Fruit fly (Drosophila melanogaster) whole organism, embryonic: Measurements from ENCODE around the gene CG15717.
A peak's percentile ranks its signal among the peaks of the same experiment; 100 is the strongest.

Experiments used
- CG10543 ChIP-seq: fragments of 200-800 bp; sonication (Bioruptor generic); optimal IDR thresholded peaks from 3 replicates; lab custom pipeline; 2017; ENCODE audit warnings: missing biosample characterization, mild to moderate bottlenecking, missing genetic modification characterization, moderate library complexity
- CG10565 ChIP-seq: fragments of 200-800 bp; sonication (Bioruptor generic); optimal IDR thresholded peaks from 3 replicates; lab custom pipeline; 2016; ENCODE audit warnings: missing biosample characterization, mild to moderate bottlenecking, missing genetic modification characterization
- CG11247 ChIP-seq: fragments of 200-800 bp; sonication (Bioruptor generic); IDR thresholded peaks from 2 replicates; pipeline ENCODE4 v1.3.6; 2022; ENCODE audit warnings: missing biosample characterization, missing genetic modification characterization
- CG12942 ChIP-seq: fragments of 200-800 bp; sonication (Bioruptor generic); optimal IDR thresholded peaks from 3 replicates; lab custom pipeline; 2016; ENCODE audit warnings: missing biosample characterization, missing genetic modification characterization
- CG13894 ChIP-seq: fragments of 200-800 bp; sonication (Bioruptor generic); optimal IDR thresholded peaks from 3 replicates; lab custom pipeline; 2018; ENCODE audit warnings: missing biosample characterization, mild to moderate bottlenecking, missing genetic modification characterization, moderate library complexity
- CG14014 ChIP-seq: fragments of 200-800 bp; sonication (Bioruptor generic); IDR thresholded peaks from 2 replicates; pipeline ENCODE4 v1.3.6; 2022; ENCODE audit warnings: missing biosample characterization, missing genetic modification characterization
- CG14050 ChIP-seq: fragments of 200-800 bp; sonication (Bioruptor generic); IDR thresholded peaks from 3 replicates; pipeline ENCODE4 v1.3.6; 2022; ENCODE audit warnings: missing biosample characterization, missing genetic modification characterization
- CG15269 ChIP-seq: fragments of 200-800 bp; sonication (Bioruptor generic); optimal IDR thresholded peaks from 2 replicates; lab custom pipeline; 2018; ENCODE audit warnings: missing biosample characterization, mild to moderate bottlenecking, missing genetic modification characterization, moderate library complexity
- CG15514 ChIP-seq: fragments of 200-800 bp; sonication (Bioruptor generic); optimal IDR thresholded peaks from 3 replicates; lab custom pipeline; 2017; ENCODE audit warnings: missing biosample characterization, missing genetic modification characterization, mild to moderate bottlenecking, moderate library complexity, missing genetic modification reagents
- CG18619 ChIP-seq: fragments of 200-800 bp; sonication (Bioruptor generic); optimal IDR thresholded peaks from 3 replicates; lab custom pipeline; 2017; ENCODE audit warnings: missing biosample characterization, mild to moderate bottlenecking, missing genetic modification characterization
- CG2199 ChIP-seq: fragments of 200-800 bp; sonication (Bioruptor generic); IDR thresholded peaks from 3 replicates; pipeline ENCODE4 v1.3.6; 2022; ENCODE audit warnings: missing biosample characterization, missing genetic modification characterization
- CG31224 ChIP-seq: fragments of 200-800 bp; sonication (Bioruptor generic); IDR thresholded peaks from 2 replicates; pipeline ENCODE4 v1.3.6; 2022; ENCODE audit warnings: missing biosample characterization, missing genetic modification characterization
- CG32532 ChIP-seq: fragments of 200-800 bp; sonication (Bioruptor generic); IDR thresholded peaks from 2 replicates; pipeline ENCODE4 v1.3.6; 2022; ENCODE audit warnings: missing biosample characterization, missing genetic modification characterization
- CG34422 ChIP-seq: fragments of 200-800 bp; sonication (Bioruptor generic); IDR thresholded peaks from 3 replicates; pipeline ENCODE4 v1.3.6; 2022; ENCODE audit warnings: missing biosample characterization, missing genetic modification characterization
- CG4617 ChIP-seq: fragments of 200-800 bp; sonication (Bioruptor generic); optimal IDR thresholded peaks from 3 replicates; lab custom pipeline; 2016; ENCODE audit warnings: missing biosample characterization, missing genetic modification characterization, borderline replicate concordance
- CG5953 ChIP-seq: fragments of 200-800 bp; sonication (Bioruptor generic); IDR thresholded peaks from 2 replicates; pipeline ENCODE4 v1.3.6; 2022; ENCODE audit warnings: missing biosample characterization, missing genetic modification characterization
- CG6813 ChIP-seq: fragments of 200-800 bp; sonication (Bioruptor generic); optimal IDR thresholded peaks from 2 replicates; lab custom pipeline; 2017; ENCODE audit warnings: missing biosample characterization, missing genetic modification characterization, mild to moderate bottlenecking, moderate library complexity, missing genetic modification reagents
- CG6854 ChIP-seq: fragments of 200-800 bp; sonication (Bioruptor generic); optimal IDR thresholded peaks from 3 replicates; lab custom pipeline; 2017; ENCODE audit warnings: missing biosample characterization, mild to moderate bottlenecking, missing genetic modification characterization
- CG7556 ChIP-seq: fragments of 200-800 bp; sonication (Bioruptor generic); optimal IDR thresholded peaks from 2 replicates; lab custom pipeline; 2017; ENCODE audit warnings: missing biosample characterization, mild to moderate bottlenecking, missing genetic modification characterization
- CG9215 ChIP-seq: fragments of 200-800 bp; sonication (Bioruptor generic); IDR thresholded peaks from 2 replicates; pipeline ENCODE4 v1.3.6; 2022; ENCODE audit warnings: missing biosample characterization, missing genetic modification characterization
- CG9797 ChIP-seq: fragments of 200-800 bp; sonication (Bioruptor generic); optimal IDR thresholded peaks from 3 replicates; lab custom pipeline; 2018; ENCODE audit warnings: missing biosample characterization, mild to moderate bottlenecking, missing genetic modification characterization
- CG9876 ChIP-seq: fragments of 200-800 bp; sonication (Bioruptor generic); optimal IDR thresholded peaks from 2 replicates; lab custom pipeline; 2016; ENCODE audit warnings: missing biosample characterization, missing genetic modification characterization
- CkIIα-i1 ChIP-seq: fragments of 200-800 bp; sonication (Bioruptor generic); IDR thresholded peaks from 2 replicates; pipeline ENCODE4 v1.3.6; 2022; ENCODE audit warnings: missing biosample characterization, missing genetic modification characterization
- D ChIP-seq, 2 experiments: fragments of 200-800 bp in 1 of 2; fragments of >200 bp in 1 of 2; sonication (Bioruptor generic) in 1 of 2; optimal IDR thresholded peaks; 2 replicates in 1 of 2; 3 replicates in 1 of 2; lab custom pipeline; 2017; ENCODE audit warnings: mild to moderate bottlenecking in 1 of 2, missing biosample characterization in 1 of 2, missing genetic modification characterization in 1 of 2, missing genetic modification reagents in 1 of 2
- Dip2 ChIP-seq: fragments of 200-800 bp; sonication (Bioruptor generic); IDR thresholded peaks from 2 replicates; pipeline ENCODE4 v1.3.6; 2022; ENCODE audit warnings: missing biosample characterization, missing genetic modification characterization
- Dll ChIP-seq: fragments of 200-800 bp; sonication (Bioruptor generic); IDR thresholded peaks from 4 replicates; pipeline ENCODE4 v1.3.6; 2022; ENCODE audit warnings: missing biosample characterization, missing genetic modification characterization; ENCODE audit not compliant: partially characterized antibody
- Doc3 ChIP-seq: fragments of 200-800 bp; sonication (Bioruptor generic); IDR thresholded peaks from 3 replicates; pipeline ENCODE4 v1.3.6; 2022; ENCODE audit warnings: missing biosample characterization, missing genetic modification characterization; ENCODE audit not compliant: partially characterized antibody
- E2f1 ChIP-seq: fragments of 200-800 bp; sonication (Bioruptor generic); IDR thresholded peaks from 2 replicates; pipeline ENCODE4 v1.3.6; 2022; ENCODE audit warnings: missing biosample characterization, missing genetic modification characterization
- H15 ChIP-seq: fragments of 200-800 bp; sonication (Bioruptor generic); IDR thresholded peaks from 3 replicates; pipeline ENCODE4 v1.3.6; 2022; ENCODE audit warnings: missing biosample characterization, missing genetic modification characterization
- HLHmδ ChIP-seq: fragments of 200-800 bp; sonication (Bioruptor generic); optimal IDR thresholded peaks from 2 replicates; lab custom pipeline; 2018; ENCODE audit warnings: missing biosample characterization, mild to moderate bottlenecking, missing genetic modification characterization, moderate library complexity
- Jarid2 ChIP-seq: fragments of 200-800 bp; sonication (Bioruptor generic); optimal IDR thresholded peaks from 3 replicates; lab custom pipeline; 2017; ENCODE audit warnings: mild to moderate bottlenecking, missing biosample characterization, missing genetic modification reagents, missing genetic modification characterization
- Kr ChIP-seq: fragments of 200-800 bp; sonication (Bioruptor generic); optimal IDR thresholded peaks from 2 replicates; lab custom pipeline; 2017; ENCODE audit warnings: missing biosample characterization, mild to moderate bottlenecking, missing genetic modification characterization
- Mes4 ChIP-seq: fragments of 200-800 bp; sonication (Bioruptor generic); optimal IDR thresholded peaks from 2 replicates; lab custom pipeline; 2016; ENCODE audit warnings: missing biosample characterization, missing genetic modification characterization
- Neu2 ChIP-seq: fragments of 200-800 bp; sonication (Bioruptor generic); optimal IDR thresholded peaks from 3 replicates; lab custom pipeline; 2016; ENCODE audit warnings: missing biosample characterization, missing genetic modification characterization, borderline replicate concordance
- Ravus ChIP-seq: fragments of 200-800 bp; sonication (Bioruptor generic); IDR thresholded peaks from 2 replicates; pipeline ENCODE4 v1.3.6; 2022; ENCODE audit warnings: missing biosample characterization, missing genetic modification characterization
- Scr ChIP-seq: fragments of 200-800 bp; sonication (Bioruptor generic); IDR thresholded peaks from 2 replicates; pipeline ENCODE4 v1.3.6; 2022; ENCODE audit warnings: missing biosample characterization, missing genetic modification characterization; ENCODE audit not compliant: partially characterized antibody
- ash1 ChIP-seq: fragments of 200-800 bp; sonication (Bioruptor generic); optimal IDR thresholded peaks from 2 replicates; lab custom pipeline; 2018; ENCODE audit warnings: missing biosample characterization, mild to moderate bottlenecking, missing genetic modification characterization
- corto ChIP-seq: fragments of 200-800 bp; sonication (Bioruptor generic); optimal IDR thresholded peaks from 2 replicates; lab custom pipeline; 2016; ENCODE audit warnings: missing biosample characterization, mild to moderate bottlenecking, missing genetic modification characterization, moderate library complexity
- emc ChIP-seq: fragments of 200-800 bp; sonication (Bioruptor generic); optimal IDR thresholded peaks from 2 replicates; lab custom pipeline; 2016; ENCODE audit warnings: missing biosample characterization, missing genetic modification characterization
- exex ChIP-seq: fragments of 200-800 bp; sonication (Bioruptor generic); optimal IDR thresholded peaks from 4 replicates; lab custom pipeline; 2018; ENCODE audit warnings: missing biosample characterization, mild to moderate bottlenecking, missing genetic modification characterization, moderate library complexity
- fd96Cb ChIP-seq: fragments of 200-800 bp; sonication (Bioruptor generic); optimal IDR thresholded peaks from 2 replicates; lab custom pipeline; 2018; ENCODE audit warnings: missing biosample characterization, mild to moderate bottlenecking, missing genetic modification characterization, moderate library complexity
- fru ChIP-seq: fragments of >200 bp; optimal IDR thresholded peaks from 2 replicates; lab custom pipeline; 2017
- prd ChIP-seq, 3 experiments: fragments of >200 bp in 2 of 3; fragments of 200-800 bp in 1 of 3; sonication (Bioruptor generic) in 1 of 3; optimal IDR thresholded peaks in 2 of 3; IDR thresholded peaks in 1 of 3; 2 replicates in 2 of 3; 3 replicates in 1 of 3; pipeline versions ENCODE4 v1.3.6 to Lab custom; 2017 to 2022; ENCODE audit warnings: missing biosample characterization in 1 of 3, missing genetic modification characterization in 1 of 3
- pzg ChIP-seq: fragments of 200-800 bp; sonication (Bioruptor generic); optimal IDR thresholded peaks from 3 replicates; lab custom pipeline; 2018; ENCODE audit warnings: missing biosample characterization, mild to moderate bottlenecking, missing genetic modification characterization, moderate library complexity
- tx ChIP-seq: fragments of 200-800 bp; sonication (Bioruptor generic); optimal IDR thresholded peaks from 2 replicates; lab custom pipeline; 2016; ENCODE audit warnings: missing biosample characterization, missing genetic modification characterization
- wdn ChIP-seq: fragments of 200-800 bp; sonication (Bioruptor generic); IDR thresholded peaks from 2 replicates; pipeline ENCODE4 v1.3.6; 2022; ENCODE audit warnings: missing biosample characterization, missing genetic modification characterization
- zen2 ChIP-seq: fragments of 200-800 bp; sonication (Bioruptor generic); IDR thresholded peaks from 3 replicates; pipeline ENCODE4 v1.3.6; 2022; ENCODE audit warnings: missing biosample characterization, missing genetic modification characterization; ENCODE audit not compliant: partially characterized antibody
- zf30C ChIP-seq: fragments of 200-800 bp; sonication (Bioruptor generic); optimal IDR thresholded peaks from 3 replicates; lab custom pipeline; 2018; ENCODE audit warnings: missing biosample characterization, mild to moderate bottlenecking, missing genetic modification characterization

Gene CG15717

DNA sequence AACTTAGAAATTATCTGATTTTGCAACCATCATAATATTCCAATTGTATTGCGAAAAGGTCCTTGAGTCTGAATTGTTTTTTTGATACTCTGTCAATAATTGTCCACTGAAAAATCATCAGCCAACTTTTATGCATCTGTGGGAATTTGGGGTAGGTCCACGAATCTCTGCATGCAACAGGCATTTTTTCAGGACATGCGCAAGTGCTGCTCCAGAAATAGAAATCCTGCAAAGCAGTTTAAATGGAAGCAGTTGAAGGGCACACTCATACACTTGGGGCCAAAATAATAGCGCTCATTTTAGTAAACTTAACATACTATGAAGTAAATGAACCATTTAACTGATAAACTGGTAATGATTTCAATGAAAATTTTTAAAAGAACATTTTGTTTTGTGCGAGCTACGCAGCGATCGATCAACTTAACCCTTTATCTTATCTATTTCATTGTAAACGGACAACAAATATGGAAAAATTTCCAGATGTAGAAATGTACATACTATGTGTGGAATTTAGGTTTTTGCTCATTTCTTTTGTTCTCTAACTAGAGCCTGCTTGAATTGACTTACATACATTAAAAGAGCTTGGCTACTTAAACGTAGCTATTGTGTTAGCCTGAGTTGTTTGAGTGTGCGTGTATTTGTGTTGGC is 1.5 kb downstream of the CG15717 start (continued):
- TF ChIP-seq CG10543 (GFP tag; lab: Kevin White, UChicago) (peak; percentile 64), CG6813 (peak; percentile 1), CG2199 (GFP tag; lab: Robert Waterston, UW) (no peak), CG34422 (GFP tag; lab: Robert Waterston, UW) (no peak), Jarid2 (GFP tag; lab: Kevin White, UChicago) (peak; percentile 32), Dip2 (GFP tag; lab: Robert Waterston, UW) (no peak), tx (GFP tag; lab: Kevin White, UChicago) (peak; percentile 65), E2f1 (GFP tag; lab: Robert Waterston, UW) (peak; percentile 58), fru (lab: Kevin White, UChicago) (no peak), CG10565 (GFP tag; lab: Kevin White, UChicago) (peak; percentile 33), D (optimal IDR thresholded peaks at IDR 0.05; lab: Kevin White, UChicago) (no peak), D (GFP tag; optimal IDR thresholded peaks at IDR 0.05; lab: Kevin White, UChicago) (peak; percentile 77), Neu2 (GFP tag; lab: Kevin White, UChicago) (no peak), CG4617 (peak; percentile 20), prd (optimal IDR thresholded peaks at IDR 0.05; lab: Kevin White, UChicago) (no peak), prd (GFP tag; IDR thresholded peaks at IDR 0.05; lab: Robert Waterston, UW) (peak; percentile 61; the same call in 2 of the 3 replicates), Ravus (no peak), CG31224 (GFP tag; lab: Robert Waterston, UW) (no peak), CG7556 (GFP tag; lab: Kevin White, UChicago) (peak; percentile 82), CG14050 (peak; percentile 28; the same call in 1 of the 3 replicates), zf30C (no peak), Dll (GFP tag; lab: Robert Waterston, UW) (no peak), HLHmδ (no peak), CG18619 (peak; percentile 74), CG32532 (peak; percentile 34; the same call in 1 of the 2 replicates), CG11247 (no peak), wdn (GFP tag; lab: Robert Waterston, UW) (no peak), Doc3 (no peak), ash1 (GFP tag; lab: Kevin White, UChicago) (no peak), CG13894 (tag; lab: Kevin White, UChicago) (peak; percentile 54), Kr (GFP tag; lab: Kevin White, UChicago) (no peak), CG9876 (GFP tag; lab: Kevin White, UChicago) (peak; percentile 41), corto (GFP tag; lab: Kevin White, UChicago) (peak; percentile 3), emc (GFP tag; lab: Kevin White, UChicago) (peak; percentile 22), CG9797 (no peak), zen2 (GFP tag; lab: Robert Waterston, UW) (no peak), exex (tag; lab: Kevin White, UChicago) (peak; percentile 57), Scr (no peak), CG5953 (GFP tag; lab: Robert Waterston, UW) (no peak), CG14014 (GFP tag; lab: Robert Waterston, UW) (0 out of 2 replicates have a peak, but pooled peaks have one; percentile 39), Mes4 (GFP tag; lab: Kevin White, UChicago) (peak; percentile 34), CG9215 (GFP tag; lab: Robert Waterston, UW) (no peak), CG15514 (GFP tag; lab: Kevin White, UChicago) (peak; percentile 21), H15 (no peak), CkIIα-i1 (GFP tag; lab: Robert Waterston, UW) (no peak), CG12942 (GFP tag; lab: Kevin White, UChicago) (peak; percentile 49), fd96Cb (peak; percentile 64), CG15269 (tag; lab: Kevin White, UChicago) (peak; percentile 79), pzg (no peak), CG6854 (peak; percentile 64)
